Fruit fly (Drosophila melanogaster) whole organism, embryonic: ENCODE results near the gene BckdhA.

Experiments
- Asciz ChIP-seq: fragments of 200-800 bp; sonication (Bioruptor generic); optimal IDR thresholded peaks from 2 replicates; lab custom pipeline; 2017; ENCODE audit warnings: missing biosample characterization, mild to moderate bottlenecking, missing genetic modification characterization, missing genetic modification reagents
- Atf3 ChIP-seq: fragments of 200-800 bp; sonication (Bioruptor generic); optimal IDR thresholded peaks from 3 replicates; lab custom pipeline; 2016; ENCODE audit warnings: missing biosample characterization, missing genetic modification characterization
- Awh ChIP-seq: fragments of 200-800 bp; sonication (Bioruptor generic); IDR thresholded peaks from 2 replicates; pipeline ENCODE4, ENCODE4 v1.3.6; 2022; ENCODE audit warnings: missing biosample characterization, missing genetic modification characterization
- BEAF-32 ChIP-seq: fragments of 200-800 bp; sonication (Bioruptor generic); optimal IDR thresholded peaks from 3 replicates; lab custom pipeline; 2017; ENCODE audit warnings: missing biosample characterization, missing genetic modification characterization, mild to moderate bottlenecking, moderate library complexity, missing genetic modification reagents
- CG10979 ChIP-seq: fragments of 200-800 bp; sonication (Bioruptor generic); optimal IDR thresholded peaks from 2 replicates; lab custom pipeline; 2018; ENCODE audit warnings: missing biosample characterization, mild to moderate bottlenecking, missing genetic modification characterization, moderate library complexity
- CG11247 ChIP-seq: fragments of 200-800 bp; sonication (Bioruptor generic); IDR thresholded peaks from 2 replicates; pipeline ENCODE4 v1.3.6; 2022; ENCODE audit warnings: missing biosample characterization, missing genetic modification characterization
- CG13296 ChIP-seq: fragments of 200-800 bp; sonication (Bioruptor generic); optimal IDR thresholded peaks from 3 replicates; lab custom pipeline; 2018; ENCODE audit warnings: missing biosample characterization, mild to moderate bottlenecking, missing genetic modification characterization
- CG17359 ChIP-seq: fragments of 200-800 bp; sonication (Bioruptor generic); optimal IDR thresholded peaks from 3 replicates; lab custom pipeline; 2018; ENCODE audit warnings: missing biosample characterization, mild to moderate bottlenecking, missing genetic modification characterization, moderate library complexity
- CG2678 ChIP-seq: fragments of 200-800 bp; sonication (Bioruptor generic); optimal IDR thresholded peaks from 3 replicates; lab custom pipeline; 2019; ENCODE audit warnings: missing biosample characterization, mild to moderate bottlenecking, missing genetic modification characterization, moderate library complexity
- CG32772 ChIP-seq: fragments of 200-800 bp; sonication (Bioruptor generic); IDR thresholded peaks from 2 replicates; pipeline ENCODE4 v1.3.6; 2022; ENCODE audit warnings: missing biosample characterization, missing genetic modification characterization
- CG34376 ChIP-seq: fragments of 200-800 bp; sonication (Bioruptor generic); optimal IDR thresholded peaks from 2 replicates; lab custom pipeline; 2018; ENCODE audit warnings: missing biosample characterization, mild to moderate bottlenecking, missing genetic modification characterization
- CG34422 ChIP-seq: fragments of 200-800 bp; sonication (Bioruptor generic); IDR thresholded peaks from 3 replicates; pipeline ENCODE4 v1.3.6; 2022; ENCODE audit warnings: missing biosample characterization, missing genetic modification characterization
- CG4730 ChIP-seq: fragments of 200-800 bp; sonication (Bioruptor generic); IDR thresholded peaks from 2 replicates; pipeline ENCODE4 v1.3.6; 2022; ENCODE audit warnings: missing biosample characterization, missing genetic modification characterization
- CG6683 ChIP-seq: fragments of 200-800 bp; sonication (Bioruptor generic); optimal IDR thresholded peaks from 2 replicates; lab custom pipeline; 2017; ENCODE audit warnings: missing biosample characterization, mild to moderate bottlenecking, missing genetic modification characterization, missing genetic modification reagents
- CG9609 ChIP-seq: fragments of 200-800 bp; sonication (Bioruptor generic); optimal IDR thresholded peaks from 3 replicates; lab custom pipeline; 2016; ENCODE audit warnings: missing biosample characterization, missing genetic modification characterization
- CG9727 ChIP-seq: fragments of 200-800 bp; sonication (Bioruptor generic); optimal IDR thresholded peaks from 3 replicates; lab custom pipeline; 2017; ENCODE audit warnings: missing biosample characterization, mild to moderate bottlenecking, missing genetic modification characterization
- Camta ChIP-seq: fragments of 200-800 bp; sonication (Bioruptor generic); optimal IDR thresholded peaks from 2 replicates; lab custom pipeline; 2016; ENCODE audit warnings: missing biosample characterization, missing genetic modification characterization
- Chrac-16 ChIP-seq: fragments of 200-800 bp; sonication (Bioruptor generic); optimal IDR thresholded peaks from 3 replicates; lab custom pipeline; 2016; ENCODE audit warnings: missing biosample characterization, missing genetic modification characterization
- CoRest ChIP-seq: fragments of 200-800 bp; sonication (Bioruptor generic); optimal IDR thresholded peaks from 3 replicates; lab custom pipeline; 2018; ENCODE audit warnings: missing biosample characterization, mild to moderate bottlenecking, missing genetic modification characterization, moderate library complexity
- D19A ChIP-seq: fragments of 200-800 bp; optimal IDR thresholded peaks from 3 replicates; lab custom pipeline; 2019; ENCODE audit warnings: missing biosample characterization, mild to moderate bottlenecking, missing genetic modification characterization, moderate library complexity
- Dip3 ChIP-seq: fragments of 200-800 bp; sonication (Bioruptor generic); optimal IDR thresholded peaks from 3 replicates; lab custom pipeline; 2016; ENCODE audit warnings: missing biosample characterization, missing genetic modification characterization
- Dp ChIP-seq: fragments of 200-800 bp; sonication (Bioruptor generic); optimal IDR thresholded peaks from 2 replicates; lab custom pipeline; 2018; ENCODE audit warnings: missing biosample characterization, mild to moderate bottlenecking, missing genetic modification characterization, moderate library complexity
- H15 ChIP-seq: fragments of 200-800 bp; sonication (Bioruptor generic); IDR thresholded peaks from 3 replicates; pipeline ENCODE4 v1.3.6; 2022; ENCODE audit warnings: missing biosample characterization, missing genetic modification characterization
- Hmx ChIP-seq: fragments of 200-800 bp; sonication (Bioruptor generic); optimal IDR thresholded peaks from 2 replicates; lab custom pipeline; 2016; ENCODE audit warnings: missing biosample characterization, missing genetic modification characterization
- Hr3 ChIP-seq: fragments of 200-800 bp; sonication (Bioruptor generic); optimal IDR thresholded peaks from 3 replicates; lab custom pipeline; 2016; ENCODE audit warnings: missing biosample characterization, missing genetic modification characterization
- Lim3 ChIP-seq: fragments of 200-800 bp; sonication (Bioruptor generic); IDR thresholded peaks from 2 replicates; pipeline ENCODE4 v1.3.6; 2022; ENCODE audit warnings: missing biosample characterization, missing genetic modification characterization
- Sox100B ChIP-seq: fragments of 200-800 bp; sonication (Bioruptor generic); optimal IDR thresholded peaks from 3 replicates; lab custom pipeline; 2018; ENCODE audit warnings: missing biosample characterization, mild to moderate bottlenecking, missing genetic modification characterization
- Ssrp ChIP-seq: fragments of 200-800 bp; sonication (Bioruptor generic); optimal IDR thresholded peaks from 2 replicates; lab custom pipeline; 2018; ENCODE audit warnings: missing biosample characterization, mild to moderate bottlenecking, missing genetic modification characterization, moderate library complexity
- Trl ChIP-seq, 3 experiments: fragments of >200 bp in 2 of 3; fragments of 200-800 bp in 1 of 3; sonication (Bioruptor generic) in 1 of 3; optimal IDR thresholded peaks; 2 replicates in 1 of 3; 3 replicates in 2 of 3; lab custom pipeline; 2016 to 2017; ENCODE audit warnings: missing biosample characterization in 1 of 3, missing genetic modification characterization in 1 of 3
- Xbp1 ChIP-seq: fragments of 200-800 bp; sonication (Bioruptor generic); optimal IDR thresholded peaks from 3 replicates; lab custom pipeline; 2016; ENCODE audit warnings: missing biosample characterization, mild to moderate bottlenecking, missing genetic modification characterization
- ac ChIP-seq: fragments of 200-800 bp; sonication (Bioruptor generic); optimal IDR thresholded peaks from 3 replicates; lab custom pipeline; 2017; ENCODE audit warnings: missing biosample characterization, mild to moderate bottlenecking, missing genetic modification characterization
- cas ChIP-seq: fragments of 200-800 bp; sonication (Bioruptor generic); IDR thresholded peaks from 2 replicates; pipeline ENCODE4 v1.3.6; 2022; ENCODE audit warnings: missing biosample characterization, missing genetic modification characterization
- chn ChIP-seq: fragments of 200-800 bp; sonication (Bioruptor generic); optimal IDR thresholded peaks from 2 replicates; lab custom pipeline; 2016; ENCODE audit warnings: missing biosample characterization, missing genetic modification characterization
- dmrt11E ChIP-seq: fragments of 200-800 bp; sonication (Bioruptor generic); optimal IDR thresholded peaks from 3 replicates; lab custom pipeline; 2018; ENCODE audit warnings: missing biosample characterization, mild to moderate bottlenecking, missing genetic modification characterization, moderate library complexity
- ems ChIP-seq: fragments of 200-800 bp; sonication (Bioruptor generic); optimal IDR thresholded peaks from 3 replicates; lab custom pipeline; 2016; ENCODE audit warnings: missing biosample characterization, missing genetic modification characterization
- esg ChIP-seq: fragments of 200-800 bp; sonication (Bioruptor generic); conservative IDR thresholded peaks from 2 replicates; pipeline ENCODE4 v1.3.6; 2022; ENCODE audit warnings: missing biosample characterization, missing genetic modification characterization
- eyg ChIP-seq: fragments of 200-800 bp; sonication (Bioruptor generic); optimal IDR thresholded peaks from 3 replicates; lab custom pipeline; 2016; ENCODE audit warnings: missing biosample characterization, missing genetic modification characterization
- hth ChIP-seq: fragments of >200 bp; optimal IDR thresholded peaks from 2 replicates; lab custom pipeline; 2017; ENCODE audit warnings: inconsistent platforms
- ind ChIP-seq: fragments of 200-800 bp; sonication (Bioruptor generic); optimal IDR thresholded peaks from 3 replicates; lab custom pipeline; 2016; ENCODE audit warnings: missing biosample characterization, missing genetic modification characterization
- lbe ChIP-seq: fragments of 200-800 bp; sonication (Bioruptor generic); optimal IDR thresholded peaks from 2 replicates; lab custom pipeline; 2016; ENCODE audit warnings: missing biosample characterization, mild to moderate bottlenecking, missing genetic modification characterization
- nmo ChIP-seq: fragments of 200-800 bp; sonication (Bioruptor generic); optimal IDR thresholded peaks from 2 replicates; lab custom pipeline; 2018; ENCODE audit warnings: missing biosample characterization, mild to moderate bottlenecking, missing genetic modification characterization, moderate library complexity
- pan ChIP-seq, 4 experiments: fragments of >200 bp in 3 of 4; fragments of 200-800 bp in 1 of 4; sonication (Bioruptor generic) in 1 of 4; optimal IDR thresholded peaks in 3 of 4; IDR thresholded peaks in 1 of 4; 2 replicates each; pipeline versions ENCODE4 v1.3.6 to Lab custom; 2017 to 2022; ENCODE audit warnings: missing biosample characterization in 2 of 4, missing genetic modification characterization in 2 of 4, mixed read lengths in 1 of 4
- ro ChIP-seq: fragments of 200-800 bp; sonication (Bioruptor generic); IDR thresholded peaks from 2 replicates; pipeline ENCODE4 v1.3.6; 2022; ENCODE audit warnings: missing biosample characterization, missing genetic modification characterization
- sisA ChIP-seq: fragments of 200-800 bp; sonication (Bioruptor generic); IDR thresholded peaks from 2 replicates; pipeline ENCODE4 v1.3.6; 2022; ENCODE audit warnings: missing biosample characterization, missing genetic modification characterization
- slou ChIP-seq: fragments of 200-800 bp; sonication (Bioruptor generic); optimal IDR thresholded peaks from 3 replicates; lab custom pipeline; 2016; ENCODE audit warnings: missing biosample characterization, missing genetic modification characterization
- sug ChIP-seq: fragments of 200-800 bp; optimal IDR thresholded peaks from 2 replicates; lab custom pipeline; 2019; ENCODE audit warnings: missing biosample characterization, mild to moderate bottlenecking, missing genetic modification characterization, moderate library complexity
- trem ChIP-seq: fragments of 200-800 bp; optimal IDR thresholded peaks from 3 replicates; lab custom pipeline; 2019; ENCODE audit warnings: missing biosample characterization, mild to moderate bottlenecking, missing genetic modification characterization, moderate library complexity
- unc-4 ChIP-seq: fragments of 200-800 bp; sonication (Bioruptor generic); IDR thresholded peaks from 2 replicates; pipeline ENCODE4 v1.3.6; 2022; ENCODE audit warnings: missing biosample characterization, missing genetic modification characterization; ENCODE audit not compliant: partially characterized antibody
- wor ChIP-seq: fragments of 200-800 bp; sonication (Bioruptor generic); IDR thresholded peaks from 2 replicates; pipeline ENCODE4 v1.3.6; 2022; ENCODE audit warnings: missing biosample characterization, missing genetic modification characterization

Gene BckdhA

dm6 chr3R:9586663-9587248, 31.2 kb downstream of the BckdhA start, which contains the start of gene P58IPK (continued):
- TF ChIP-seq pan (optimal IDR thresholded peaks at IDR 0.05; lab: Kevin White, UChicago) (no peak), pan (GFP tag; optimal IDR thresholded peaks at IDR 0.05 in 1 of 2, IDR thresholded peaks at IDR 0.05 in 1 of 2) (peak in 1 of 2 experiments; percentile 44), D19A (no peak), chn (GFP tag; lab: Kevin White, UChicago) (peak; percentile 66), Camta (GFP tag; lab: Kevin White, UChicago) (peak; percentile 41), CG17359 (tag; lab: Kevin White, UChicago) (peak; percentile 38), Lim3 (GFP tag; lab: Robert Waterston, UW) (no peak), CG9609 (GFP tag; lab: Kevin White, UChicago) (peak; percentile 69), CG2678 (no peak), CG9727 (GFP tag; lab: Kevin White, UChicago) (peak; percentile 48), sug (tag; lab: Kevin White, UChicago) (peak; percentile 71), BEAF-32 (GFP tag; lab: Kevin White, UChicago) (peak; percentile 99), CG34376 (GFP tag; lab: Kevin White, UChicago) (peak; percentile 57), CG6683 (GFP tag; lab: Kevin White, UChicago) (no peak), ro (GFP tag; lab: Robert Waterston, UW) (no peak), trem (tag; lab: Kevin White, UChicago) (peak; percentile 88), Xbp1 (peak; percentile 98), Hmx (GFP tag; lab: Kevin White, UChicago) (no peak), ac (GFP tag; lab: Kevin White, UChicago) (no peak), H15 (GFP tag; lab: Robert Waterston, UW) (peak; percentile 45; the same call in 1 of the 3 replicates), Atf3 (GFP tag; lab: Kevin White, UChicago) (peak; percentile 68), cas (GFP tag; lab: Robert Waterston, UW) (peak; percentile 38; the same call in 1 of the 2 replicates), CG13296 (GFP tag; lab: Kevin White, UChicago) (peak; percentile 28), unc-4 (peak; percentile 91), dmrt11E (peak; percentile 41), Hr3 (GFP tag; lab: Kevin White, UChicago) (peak; percentile 46), sisA (peak; percentile 64), Dip3 (GFP tag; lab: Kevin White, UChicago) (peak; percentile 68), ind (GFP tag; lab: Kevin White, UChicago) (peak; percentile 72), Awh (GFP tag; lab: Robert Waterston, UW) (no peak), Ssrp (peak; percentile 38), CoRest (tag; lab: Kevin White, UChicago) (peak; percentile 74), Sox100B (GFP tag; lab: Kevin White, UChicago) (no peak), ems (peak; percentile 74), CG10979 (peak; percentile 32), slou (GFP tag; lab: Kevin White, UChicago) (no peak), lbe (GFP tag; lab: Kevin White, UChicago) (peak; percentile 41), eyg (GFP tag; lab: Kevin White, UChicago) (peak; percentile 42), Chrac-16 (peak; percentile 75), Asciz (GFP tag; lab: Kevin White, UChicago) (no peak), CG34422 (GFP tag; lab: Robert Waterston, UW) (peak; percentile 85), Trl (optimal IDR thresholded peaks at IDR 0.05; lab: Kevin White, UChicago) (no peak), Trl (GFP tag; optimal IDR thresholded peaks at IDR 0.05; lab: Kevin White, UChicago) (peak; percentile 70), nmo (GFP tag; lab: Kevin White, UChicago) (peak; percentile 78), CG11247 (peak; percentile 45; the same call in 1 of the 2 replicates), wor (GFP tag; lab: Robert Waterston, UW) (no peak), esg (GFP tag; lab: Robert Waterston, UW) (peak; percentile 53; the same call in 1 of the 2 replicates), Dp (GFP tag; lab: Kevin White, UChicago) (peak; percentile 77), hth (lab: Kevin White, UChicago) (no peak), CG32772 (0 out of 2 replicates have a peak, but pooled peaks have one; percentile 13), CG4730 (GFP tag; lab: Robert Waterston, UW) (peak; percentile 20; the same call in 1 of the 2 replicates)
